Fruit fly (Drosophila melanogaster) whole organism, embryonic: ENCODE data around the gene CG3902.

Experiments
- CG10979 ChIP-seq: fragments of 200-800 bp; sonication (Bioruptor generic); optimal IDR thresholded peaks from 2 replicates; lab custom pipeline; 2018; ENCODE audit warnings: missing biosample characterization, mild to moderate bottlenecking, missing genetic modification characterization, moderate library complexity
- CG11723 ChIP-seq: fragments of 200-800 bp; sonication (Bioruptor generic); optimal IDR thresholded peaks from 2 replicates; lab custom pipeline; 2017; ENCODE audit warnings: missing biosample characterization, mild to moderate bottlenecking, missing genetic modification characterization
- CG13624 ChIP-seq: fragments of 200-800 bp; sonication (Bioruptor generic); optimal IDR thresholded peaks from 2 replicates; lab custom pipeline; 2016; ENCODE audit warnings: missing biosample characterization, missing genetic modification characterization
- CG14050 ChIP-seq: fragments of 200-800 bp; sonication (Bioruptor generic); IDR thresholded peaks from 3 replicates; pipeline ENCODE4 v1.3.6; 2022; ENCODE audit warnings: missing biosample characterization, missing genetic modification characterization
- CG14965 ChIP-seq: fragments of 200-800 bp; sonication (Bioruptor generic); optimal IDR thresholded peaks from 2 replicates; lab custom pipeline; 2016; ENCODE audit warnings: missing biosample characterization, missing genetic modification characterization, borderline replicate concordance
- CG15514 ChIP-seq: fragments of 200-800 bp; sonication (Bioruptor generic); optimal IDR thresholded peaks from 3 replicates; lab custom pipeline; 2017; ENCODE audit warnings: missing biosample characterization, missing genetic modification characterization, mild to moderate bottlenecking, moderate library complexity, missing genetic modification reagents
- CG18011 ChIP-seq: fragments of 200-800 bp; sonication (Bioruptor generic); optimal IDR thresholded peaks from 2 replicates; lab custom pipeline; 2017; ENCODE audit warnings: missing biosample characterization, missing genetic modification characterization, mild to moderate bottlenecking, moderate library complexity, missing genotype
- CG18764 ChIP-seq: fragments of 200-800 bp; sonication (Bioruptor generic); optimal IDR thresholded peaks from 3 replicates; lab custom pipeline; 2016; ENCODE audit warnings: missing biosample characterization, missing genetic modification characterization
- CG2116 ChIP-seq: fragments of 200-800 bp; sonication (Bioruptor generic); optimal IDR thresholded peaks from 3 replicates; lab custom pipeline; 2018; ENCODE audit warnings: missing biosample characterization, mild to moderate bottlenecking, missing genetic modification characterization
- CG2120 ChIP-seq: fragments of 200-800 bp; sonication (Bioruptor generic); optimal IDR thresholded peaks from 3 replicates; lab custom pipeline; 2016; ENCODE audit warnings: missing biosample characterization, missing genetic modification characterization
- CG2875 ChIP-seq: fragments of 200-800 bp; sonication (Bioruptor generic); optimal IDR thresholded peaks from 2 replicates; lab custom pipeline; 2017; ENCODE audit warnings: missing biosample characterization, mild to moderate bottlenecking, missing genetic modification characterization, missing genetic modification reagents
- CG2889 ChIP-seq: fragments of 200-800 bp; sonication (Bioruptor generic); IDR thresholded peaks from 3 replicates; pipeline ENCODE4 v1.3.6; 2022; ENCODE audit warnings: missing biosample characterization, missing genetic modification characterization
- CG32532 ChIP-seq: fragments of 200-800 bp; sonication (Bioruptor generic); IDR thresholded peaks from 2 replicates; pipeline ENCODE4 v1.3.6; 2022; ENCODE audit warnings: missing biosample characterization, missing genetic modification characterization
- CG3281 ChIP-seq: fragments of 200-800 bp; sonication (Bioruptor generic); optimal IDR thresholded peaks from 3 replicates; lab custom pipeline; 2017; ENCODE audit warnings: missing biosample characterization, mild to moderate bottlenecking, missing genetic modification characterization
- CG34422 ChIP-seq: fragments of 200-800 bp; sonication (Bioruptor generic); IDR thresholded peaks from 3 replicates; pipeline ENCODE4 v1.3.6; 2022; ENCODE audit warnings: missing biosample characterization, missing genetic modification characterization
- CG3838 ChIP-seq: fragments of 200-800 bp; sonication (Bioruptor generic); optimal IDR thresholded peaks from 3 replicates; lab custom pipeline; 2016; ENCODE audit warnings: missing biosample characterization, missing genetic modification characterization
- CG4854 ChIP-seq: fragments of 200-800 bp; sonication (Bioruptor generic); optimal IDR thresholded peaks from 2 replicates; lab custom pipeline; 2016; ENCODE audit warnings: missing biosample characterization, missing genetic modification characterization, inconsistent platforms
- CG6683 ChIP-seq: fragments of 200-800 bp; sonication (Bioruptor generic); optimal IDR thresholded peaks from 2 replicates; lab custom pipeline; 2017; ENCODE audit warnings: missing biosample characterization, mild to moderate bottlenecking, missing genetic modification characterization, missing genetic modification reagents
- CG6791 ChIP-seq: fragments of 200-800 bp; sonication (Bioruptor generic); IDR thresholded peaks from 3 replicates; pipeline ENCODE4 v1.3.6; 2022; ENCODE audit warnings: missing biosample characterization, missing genetic modification characterization; ENCODE audit not compliant: partially characterized antibody
- CG6813 ChIP-seq: fragments of 200-800 bp; sonication (Bioruptor generic); optimal IDR thresholded peaks from 2 replicates; lab custom pipeline; 2017; ENCODE audit warnings: missing biosample characterization, missing genetic modification characterization, mild to moderate bottlenecking, moderate library complexity, missing genetic modification reagents
- CG7556 ChIP-seq: fragments of 200-800 bp; sonication (Bioruptor generic); optimal IDR thresholded peaks from 2 replicates; lab custom pipeline; 2017; ENCODE audit warnings: missing biosample characterization, mild to moderate bottlenecking, missing genetic modification characterization
- D19B ChIP-seq: fragments of 200-800 bp; sonication (Bioruptor generic); optimal IDR thresholded peaks from 2 replicates; lab custom pipeline; 2017; ENCODE audit warnings: missing biosample characterization, mild to moderate bottlenecking, missing genetic modification characterization
- Deaf1 ChIP-seq: fragments of 200-800 bp; optimal IDR thresholded peaks from 3 replicates; lab custom pipeline; 2019; ENCODE audit warnings: missing biosample characterization, mild to moderate bottlenecking, missing genetic modification characterization, moderate library complexity
- Elba2 ChIP-seq: fragments of 200-800 bp; sonication (Bioruptor generic); optimal IDR thresholded peaks from 3 replicates; lab custom pipeline; 2016; ENCODE audit warnings: missing biosample characterization, missing genetic modification characterization
- Fer2 ChIP-seq: fragments of 200-800 bp; sonication (Bioruptor generic); optimal IDR thresholded peaks from 2 replicates; lab custom pipeline; 2018; ENCODE audit warnings: missing biosample characterization, mild to moderate bottlenecking, missing genetic modification characterization, moderate library complexity
- Fer3 ChIP-seq: fragments of 200-800 bp; sonication (Bioruptor generic); optimal IDR thresholded peaks from 2 replicates; lab custom pipeline; 2018; ENCODE audit warnings: missing biosample characterization, mild to moderate bottlenecking, missing genetic modification characterization, moderate library complexity
- Gug ChIP-seq: fragments of 200-800 bp; sonication (Bioruptor generic); IDR thresholded peaks from 4 replicates; pipeline ENCODE4 v1.3.6; 2022; ENCODE audit warnings: missing biosample characterization, missing genetic modification characterization
- Hmr ChIP-seq: fragments of 200-800 bp; sonication (Bioruptor generic); optimal IDR thresholded peaks from 3 replicates; lab custom pipeline; 2017; ENCODE audit warnings: mild to moderate bottlenecking, missing biosample characterization, missing genetic modification reagents, missing genetic modification characterization
- Hr51 ChIP-seq, 2 experiments: fragments of 200-800 bp; sonication (Bioruptor generic); optimal IDR thresholded peaks; 2 replicates in 1 of 2; 3 replicates in 1 of 2; lab custom pipeline; 2016 to 2018; ENCODE audit warnings: missing biosample characterization in 2 of 2, missing genetic modification characterization in 2 of 2, mild to moderate bottlenecking in 1 of 2, moderate library complexity in 1 of 2
- Med ChIP-seq: fragments of 200-800 bp; sonication (Bioruptor generic); peaks from one replicate; lab custom pipeline; 2016; ENCODE audit warnings: missing biosample characterization, missing genetic modification characterization, mild to moderate bottlenecking, inconsistent platforms, moderate library complexity
- Meics ChIP-seq: fragments of 200-800 bp; sonication (Bioruptor generic); optimal IDR thresholded peaks from 2 replicates; lab custom pipeline; 2017; ENCODE audit warnings: missing biosample characterization, mild to moderate bottlenecking, missing genetic modification characterization
- NC2α ChIP-seq: fragments of 200-800 bp; sonication (Bioruptor generic); optimal IDR thresholded peaks from 2 replicates; lab custom pipeline; 2016; ENCODE audit warnings: missing biosample characterization, missing genetic modification characterization
- bab2 ChIP-seq: fragments of 200-800 bp; sonication (Bioruptor generic); optimal IDR thresholded peaks from 2 replicates; lab custom pipeline; 2016; ENCODE audit warnings: missing biosample characterization, missing genetic modification characterization
- bcd ChIP-seq: fragments of 200-800 bp; sonication (Bioruptor generic); optimal IDR thresholded peaks from 2 replicates; lab custom pipeline; 2017; ENCODE audit warnings: missing biosample characterization, mild to moderate bottlenecking, missing genetic modification characterization
- chinmo ChIP-seq: fragments of 200-800 bp; sonication (Bioruptor generic); IDR thresholded peaks from 4 replicates; pipeline ENCODE4 v1.3.6; 2022; ENCODE audit warnings: missing biosample characterization, missing genetic modification characterization; ENCODE audit not compliant: partially characterized antibody
- dimm ChIP-seq: fragments of 200-800 bp; sonication (Bioruptor generic); IDR thresholded peaks from 2 replicates; pipeline ENCODE4 v1.3.6; 2022; ENCODE audit warnings: missing biosample characterization, missing genetic modification characterization
- dm ChIP-seq: fragments of 200-800 bp; sonication (Bioruptor generic); optimal IDR thresholded peaks from 3 replicates; lab custom pipeline; 2016; ENCODE audit warnings: missing biosample characterization, missing genetic modification characterization
- exex ChIP-seq: fragments of 200-800 bp; sonication (Bioruptor generic); optimal IDR thresholded peaks from 4 replicates; lab custom pipeline; 2018; ENCODE audit warnings: missing biosample characterization, mild to moderate bottlenecking, missing genetic modification characterization, moderate library complexity
- gcm2 ChIP-seq: fragments of 200-800 bp; sonication (Bioruptor generic); optimal IDR thresholded peaks from 2 replicates; lab custom pipeline; 2016; ENCODE audit warnings: missing biosample characterization, missing genetic modification characterization
- h ChIP-seq: fragments of >200 bp; optimal IDR thresholded peaks from 2 replicates; lab custom pipeline; 2017
- maf-S ChIP-seq: fragments of 200-800 bp; sonication (Bioruptor generic); optimal IDR thresholded peaks from 2 replicates; lab custom pipeline; 2016; ENCODE audit warnings: missing biosample characterization, missing genetic modification characterization
- mld ChIP-seq: fragments of 200-800 bp; sonication (Bioruptor generic); IDR thresholded peaks from 3 replicates; pipeline ENCODE4 v1.3.6; 2022; ENCODE audit warnings: missing biosample characterization, missing genetic modification characterization; ENCODE audit not compliant: partially characterized antibody
- pho ChIP-seq: fragments of 200-800 bp; sonication (Bioruptor generic); optimal IDR thresholded peaks from 2 replicates; lab custom pipeline; 2016; ENCODE audit warnings: missing biosample characterization, missing genetic modification characterization
- phol ChIP-seq: fragments of 200-800 bp; sonication (Bioruptor generic); optimal IDR thresholded peaks from 3 replicates; lab custom pipeline; 2018; ENCODE audit warnings: missing biosample characterization, mild to moderate bottlenecking, missing genetic modification characterization, moderate library complexity
- row ChIP-seq: fragments of 200-800 bp; sonication (Bioruptor generic); IDR thresholded peaks from 3 replicates; pipeline ENCODE4 v1.3.6; 2022; ENCODE audit warnings: missing biosample characterization, missing genetic modification characterization
- sd ChIP-seq: fragments of 200-800 bp; sonication (Bioruptor generic); optimal IDR thresholded peaks from 3 replicates; lab custom pipeline; 2018; ENCODE audit warnings: missing biosample characterization, mild to moderate bottlenecking, missing genetic modification characterization, moderate library complexity
- seq ChIP-seq: fragments of 200-800 bp; sonication (Bioruptor generic); IDR thresholded peaks from 2 replicates; pipeline ENCODE4 v1.3.6; 2022; ENCODE audit warnings: missing biosample characterization, missing genetic modification characterization
- tna ChIP-seq: fragments of 200-800 bp; sonication (Bioruptor generic); IDR thresholded peaks from 2 replicates; pipeline ENCODE4 v1.3.6; 2022; ENCODE audit warnings: missing biosample characterization, missing genetic modification characterization; ENCODE audit not compliant: partially characterized antibody

The CG3902 gene

DNA sequence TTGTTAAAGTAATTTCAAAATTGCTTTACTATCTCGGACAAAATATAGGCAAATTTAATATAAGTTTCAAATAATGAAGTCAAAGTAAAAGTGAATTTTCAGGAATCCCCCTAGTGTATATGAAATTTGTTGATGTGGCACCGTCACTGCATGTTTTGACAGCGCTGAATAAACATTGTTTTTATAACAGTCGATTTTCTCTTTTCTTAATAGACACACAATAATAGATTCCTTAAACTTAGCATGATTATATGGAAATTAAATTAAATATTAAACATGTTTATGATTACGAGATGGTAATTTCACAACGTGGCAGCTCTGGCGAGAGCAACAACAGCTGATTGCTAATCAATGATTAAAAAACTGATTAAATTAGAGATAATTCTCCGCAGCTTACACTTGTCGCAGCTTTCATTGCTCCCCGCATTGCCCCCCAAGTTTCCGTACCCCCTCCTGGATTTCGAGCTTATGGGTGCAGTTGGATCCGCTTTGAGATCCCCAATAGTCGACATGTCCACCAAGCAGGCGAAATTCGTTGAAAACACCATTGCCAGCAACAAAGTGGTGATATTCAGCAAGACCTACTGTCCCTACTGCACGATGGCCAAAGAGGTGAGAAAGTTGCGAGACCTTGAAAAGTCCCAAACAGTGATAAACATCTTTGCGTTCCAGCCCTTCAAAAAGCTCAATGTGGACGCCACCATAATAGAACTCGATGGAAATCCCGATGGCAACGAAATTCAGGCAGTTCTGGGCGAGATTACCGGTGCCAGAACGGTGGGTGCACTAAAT is 28.9 kb downstream of the CG3902 start, which contains the start of gene Grx1 (continued):
- TF ChIP-seq gcm2 = no peak
- peak; percentile 55 for TF ChIP-seq CG18764 (GFP tag; lab: Kevin White, UChicago)
- no peak for TF ChIP-seq h
- TF ChIP-seq D19B (GFP tag; lab: Kevin White, UChicago) = no peak
- TF ChIP-seq CG3838 (GFP tag; lab: Kevin White, UChicago) = no peak
- TF ChIP-seq Hmr = peak; percentile 59
- no peak for TF ChIP-seq CG2889 (GFP tag; lab: Robert Waterston, UW)
- TF ChIP-seq maf-S (GFP tag; lab: Kevin White, UChicago) = peak; percentile 31
- peak; percentile 39 for TF ChIP-seq CG18011 (GFP tag; lab: Kevin White, UChicago)
- peak; percentile 50 for TF ChIP-seq pho (GFP tag; lab: Kevin White, UChicago)
- TF ChIP-seq exex = peak; percentile 58
- no peak for TF ChIP-seq CG14965 (GFP tag; lab: Kevin White, UChicago)
- no peak for TF ChIP-seq dimm (GFP tag; lab: Robert Waterston, UW)
- TF ChIP-seq tna (GFP tag; lab: Robert Waterston, UW) = no peak
- TF ChIP-seq CG10979 (tag; lab: Kevin White, UChicago) = peak; percentile 51
- TF ChIP-seq seq (GFP tag; lab: Robert Waterston, UW) = no peak
- peak; percentile 70 for TF ChIP-seq Meics (GFP tag; lab: Kevin White, UChicago)
- peak; percentile 40 for TF ChIP-seq dm
- peak; percentile 52 for TF ChIP-seq CG7556 (GFP tag; lab: Kevin White, UChicago)
- no peak for TF ChIP-seq sd (tag; lab: Kevin White, UChicago)
- peak; percentile 25 for TF ChIP-seq bcd (GFP tag; lab: Kevin White, UChicago)
- TF ChIP-seq Elba2 (GFP tag; lab: Kevin White, UChicago) = no peak
- TF ChIP-seq mld (GFP tag; lab: Robert Waterston, UW) = no peak
- TF ChIP-seq Gug (GFP tag; lab: Robert Waterston, UW) = no peak
- TF ChIP-seq CG34422 (GFP tag; lab: Robert Waterston, UW) = no peak
- TF ChIP-seq CG11723 (GFP tag; lab: Kevin White, UChicago) = no peak
- TF ChIP-seq phol (tag; lab: Kevin White, UChicago) = peak; percentile 50
- TF ChIP-seq CG6791 (GFP tag; lab: Robert Waterston, UW) = no peak
- TF ChIP-seq row (GFP tag; lab: Robert Waterston, UW) = peak; percentile 73
- TF ChIP-seq CG2116 = peak; percentile 66
- peak; percentile 83 for TF ChIP-seq Med
- no peak for TF ChIP-seq NC2α
- TF ChIP-seq CG13624 (GFP tag; lab: Kevin White, UChicago) = peak; percentile 58
- TF ChIP-seq CG2120 (GFP tag; lab: Kevin White, UChicago) = peak; percentile 68
- TF ChIP-seq bab2 = peak; percentile 43
- peak; percentile 16 to 64 for TF ChIP-seq Hr51 (GFP tag; optimal IDR thresholded peaks at IDR 0.05; lab: Kevin White, UChicago)
- TF ChIP-seq CG32532 (GFP tag; lab: Robert Waterston, UW) = peak; percentile 45; the same call in 1 of the 2 replicates
- TF ChIP-seq Fer2 (tag; lab: Kevin White, UChicago) = no peak
- peak; percentile 46 for TF ChIP-seq CG15514 (GFP tag; lab: Kevin White, UChicago)
- TF ChIP-seq Fer3 (tag; lab: Kevin White, UChicago) = peak; percentile 48
- TF ChIP-seq CG3281 (GFP tag; lab: Kevin White, UChicago) = peak; percentile 55
- peak; percentile 8 for TF ChIP-seq CG4854 (GFP tag; lab: Kevin White, UChicago)
- peak; percentile 24; the same call in 1 of the 3 replicates for TF ChIP-seq CG14050 (GFP tag; lab: Robert Waterston, UW)
- TF ChIP-seq chinmo = no peak
- TF ChIP-seq CG6813 = peak; percentile 4
- no peak for TF ChIP-seq CG6683 (GFP tag; lab: Kevin White, UChicago)
- TF ChIP-seq Deaf1 (tag; lab: Kevin White, UChicago) = peak; percentile 21
- no peak for TF ChIP-seq CG2875 (GFP tag; lab: Kevin White, UChicago)
